Fruit fly (Drosophila melanogaster) whole organism, prepupa: ENCODE measurements around the gene SKIP.
"Not testable (repeated sequence)": the region's sequence is repeated elsewhere in the genome, so short reads cannot be mapped to it uniquely, and the experiment has no call there.

Experiments used
- CG10631 ChIP-seq: fragments of 200-800 bp; sonication (Bioruptor generic); optimal IDR thresholded peaks from 2 replicates; lab custom pipeline; 2016; ENCODE audit warnings: missing biosample characterization, missing genetic modification characterization
- CG10669 ChIP-seq: fragments of 200-800 bp; sonication (Bioruptor generic); optimal IDR thresholded peaks from 3 replicates; lab custom pipeline; 2018; ENCODE audit warnings: missing biosample characterization, mild to moderate bottlenecking, missing genetic modification characterization, moderate library complexity
- CG11902 ChIP-seq: fragments of 200-800 bp; sonication (Bioruptor generic); optimal IDR thresholded peaks from 3 replicates; lab custom pipeline; 2016; ENCODE audit warnings: missing biosample characterization, missing genetic modification characterization
- CG15336 ChIP-seq: fragments of 200-800 bp; sonication (Bioruptor generic); IDR thresholded peaks from 2 replicates; pipeline ENCODE4 v1.3.6; 2022; ENCODE audit warnings: missing biosample characterization, missing genetic modification characterization
- CG1621 ChIP-seq: fragments of 200-800 bp; sonication (Bioruptor generic); optimal IDR thresholded peaks from 3 replicates; lab custom pipeline; 2018; ENCODE audit warnings: missing biosample characterization, mild to moderate bottlenecking, missing genetic modification characterization
- CG16779 ChIP-seq: fragments of 200-800 bp; sonication (Bioruptor generic); optimal IDR thresholded peaks from 3 replicates; lab custom pipeline; 2017; ENCODE audit warnings: missing biosample characterization, mild to moderate bottlenecking, missing genetic modification characterization
- CG32006 ChIP-seq: fragments of 200-800 bp; sonication (Bioruptor generic); optimal IDR thresholded peaks from 3 replicates; lab custom pipeline; 2017; ENCODE audit warnings: missing biosample characterization, mild to moderate bottlenecking, missing genetic modification characterization
- CG34406 ChIP-seq: fragments of 200-800 bp; sonication (Bioruptor generic); optimal IDR thresholded peaks from 3 replicates; lab custom pipeline; 2016; ENCODE audit warnings: missing biosample characterization, missing genetic modification characterization
- CG3919 ChIP-seq: fragments of 200-800 bp; sonication (Bioruptor generic); optimal IDR thresholded peaks from 3 replicates; lab custom pipeline; 2016; ENCODE audit warnings: missing biosample characterization, missing genetic modification characterization
- CG4318 ChIP-seq: fragments of 200-800 bp; sonication (Bioruptor generic); optimal IDR thresholded peaks from 3 replicates; lab custom pipeline; 2017; ENCODE audit warnings: missing biosample characterization, mild to moderate bottlenecking, missing genetic modification characterization
- CG6163 ChIP-seq: fragments of 200-800 bp; sonication (Bioruptor generic); IDR thresholded peaks from 3 replicates; pipeline ENCODE4 v1.3.6; 2022; ENCODE audit warnings: missing biosample characterization, missing genetic modification characterization
- CG6276 ChIP-seq: fragments of 200-800 bp; sonication (Bioruptor generic); optimal IDR thresholded peaks from 2 replicates; lab custom pipeline; 2017; ENCODE audit warnings: missing biosample characterization, mild to moderate bottlenecking, missing genetic modification characterization
- CG6792 ChIP-seq: fragments of 200-800 bp; sonication (Bioruptor generic); optimal IDR thresholded peaks from 3 replicates; lab custom pipeline; 2016; ENCODE audit warnings: missing biosample characterization, missing genetic modification characterization
- CG6808 ChIP-seq: fragments of 200-800 bp; sonication (Bioruptor generic); optimal IDR thresholded peaks from 3 replicates; lab custom pipeline; 2017; ENCODE audit warnings: missing biosample characterization, missing genetic modification characterization, mild to moderate bottlenecking, moderate library complexity, missing genetic modification reagents
- CG6854 ChIP-seq: fragments of 200-800 bp; sonication (Bioruptor generic); optimal IDR thresholded peaks from 2 replicates; lab custom pipeline; 2017; ENCODE audit warnings: missing biosample characterization, mild to moderate bottlenecking, missing genetic modification characterization
- CG7368 ChIP-seq: fragments of 200-800 bp; sonication (Bioruptor generic); optimal IDR thresholded peaks from 3 replicates; lab custom pipeline; 2016; ENCODE audit warnings: missing biosample characterization, missing genetic modification characterization
- CG8319 ChIP-seq: fragments of 200-800 bp; sonication (Bioruptor generic); optimal IDR thresholded peaks from 3 replicates; lab custom pipeline; 2016; ENCODE audit warnings: missing biosample characterization, missing genetic modification characterization
- CG8632 ChIP-seq: fragments of 200-800 bp; sonication (Bioruptor generic); optimal IDR thresholded peaks from 3 replicates; lab custom pipeline; 2016; ENCODE audit warnings: missing biosample characterization, missing genetic modification characterization
- CG9139 ChIP-seq: fragments of 200-800 bp; sonication (Bioruptor generic); optimal IDR thresholded peaks from 3 replicates; lab custom pipeline; 2017; ENCODE audit warnings: missing biosample characterization, mild to moderate bottlenecking, missing genetic modification characterization
- Ets21C ChIP-seq: fragments of 200-800 bp; sonication (Bioruptor generic); optimal IDR thresholded peaks from 3 replicates; lab custom pipeline; 2016; ENCODE audit warnings: missing biosample characterization, missing genetic modification characterization
- Ets96B ChIP-seq: fragments of 200-800 bp; optimal IDR thresholded peaks from 2 replicates; lab custom pipeline; 2019; ENCODE audit warnings: missing biosample characterization, mild to moderate bottlenecking, missing genetic modification characterization, moderate library complexity
- Gug ChIP-seq: fragments of 200-800 bp; sonication (Bioruptor generic); IDR thresholded peaks from 2 replicates; pipeline ENCODE4 v1.3.6; 2022; ENCODE audit warnings: missing biosample characterization, missing genetic modification characterization
- Hr38 ChIP-seq: sonication (Bioruptor generic); optimal IDR thresholded peaks from 2 replicates; lab custom pipeline; 2016; ENCODE audit warnings: missing biosample characterization, missing genetic modification characterization
- Hr4 ChIP-seq: fragments of 200-800 bp; sonication (Bioruptor generic); optimal IDR thresholded peaks from 3 replicates; lab custom pipeline; 2016; ENCODE audit warnings: missing biosample characterization, missing genetic modification characterization
- Met ChIP-seq: fragments of 200-800 bp; sonication (Bioruptor generic); optimal IDR thresholded peaks from 3 replicates; lab custom pipeline; 2016; ENCODE audit warnings: missing biosample characterization, missing genetic modification characterization
- Smox ChIP-seq: fragments of 200-800 bp; sonication (Bioruptor generic); optimal IDR thresholded peaks from 3 replicates; lab custom pipeline; 2016; ENCODE audit warnings: missing biosample characterization, missing genetic modification characterization
- Sox102F ChIP-seq: fragments of 200-800 bp; sonication (Bioruptor generic); optimal IDR thresholded peaks from 2 replicates; lab custom pipeline; 2016; ENCODE audit warnings: missing biosample characterization, mild to moderate bottlenecking, missing genetic modification characterization
- Sox14 ChIP-seq: fragments of 200-800 bp; sonication (Bioruptor generic); optimal IDR thresholded peaks from 3 replicates; lab custom pipeline; 2016; ENCODE audit warnings: missing biosample characterization, missing genetic modification characterization
- achi ChIP-seq: fragments of 200-800 bp; sonication (Bioruptor generic); optimal IDR thresholded peaks from 3 replicates; lab custom pipeline; 2016; ENCODE audit warnings: missing biosample characterization, missing genetic modification characterization
- cyc ChIP-seq: fragments of 200-800 bp; sonication (Bioruptor generic); optimal IDR thresholded peaks from 3 replicates; lab custom pipeline; 2016; ENCODE audit warnings: missing biosample characterization, missing genetic modification characterization
- dac ChIP-seq: fragments of 200-800 bp; sonication (Bioruptor generic); optimal IDR thresholded peaks from 2 replicates; lab custom pipeline; 2017; ENCODE audit warnings: missing biosample characterization, mild to moderate bottlenecking, missing genetic modification characterization
- dsx ChIP-seq: fragments of 200-800 bp; optimal IDR thresholded peaks from 3 replicates; lab custom pipeline; 2019; ENCODE audit warnings: missing biosample characterization, mild to moderate bottlenecking, missing genetic modification characterization, moderate library complexity; ENCODE audit not compliant: poor library complexity, severe bottlenecking
- esn ChIP-seq: fragments of 200-800 bp; sonication (Bioruptor generic); optimal IDR thresholded peaks from 2 replicates; lab custom pipeline; 2016; ENCODE audit warnings: missing biosample characterization, mild to moderate bottlenecking, missing genetic modification characterization, moderate library complexity
- fd85E ChIP-seq: fragments of 200-800 bp; sonication (Bioruptor generic); optimal IDR thresholded peaks from 3 replicates; lab custom pipeline; 2016; ENCODE audit warnings: missing biosample characterization, missing genetic modification characterization
- fkh ChIP-seq: fragments of 200-800 bp; sonication (Bioruptor generic); optimal IDR thresholded peaks from 3 replicates; lab custom pipeline; 2017; ENCODE audit warnings: missing biosample characterization, mild to moderate bottlenecking, missing genetic modification characterization, moderate library complexity
- net ChIP-seq: fragments of 200-800 bp; sonication (Bioruptor generic); optimal IDR thresholded peaks from 3 replicates; lab custom pipeline; 2016; ENCODE audit warnings: missing biosample characterization, missing genetic modification characterization
- pdm3 ChIP-seq: fragments of 200-800 bp; sonication (Bioruptor generic); optimal IDR thresholded peaks from 3 replicates; lab custom pipeline; 2016; ENCODE audit warnings: missing biosample characterization, missing genetic modification characterization
- salr ChIP-seq, 2 experiments: fragments of 200-800 bp; sonication (Bioruptor generic); optimal IDR thresholded peaks; 3 replicates each; lab custom pipeline; 2016 to 2018; ENCODE audit warnings: missing biosample characterization in 2 of 2, missing genetic modification characterization in 2 of 2, mild to moderate bottlenecking in 1 of 2
- ss ChIP-seq, 2 experiments: fragments of 200-800 bp; sonication (Bioruptor generic); optimal IDR thresholded peaks; 2 replicates in 1 of 2; 3 replicates in 1 of 2; lab custom pipeline; 2017 to 2018; ENCODE audit warnings: mild to moderate bottlenecking in 2 of 2, missing biosample characterization in 2 of 2, missing genetic modification characterization in 2 of 2, moderate library complexity in 1 of 2
- svp ChIP-seq: fragments of 200-800 bp; sonication (Bioruptor generic); peaks from one replicate; lab custom pipeline; 2016; ENCODE audit warnings: missing biosample characterization, missing genetic modification characterization
- topi ChIP-seq: fragments of 200-800 bp; sonication (Bioruptor generic); optimal IDR thresholded peaks from 3 replicates; lab custom pipeline; 2016; ENCODE audit warnings: missing biosample characterization, missing genetic modification characterization
- vri ChIP-seq: fragments of 200-800 bp; sonication (Bioruptor generic); optimal IDR thresholded peaks from 3 replicates; lab custom pipeline; 2016; ENCODE audit warnings: missing biosample characterization, mild to moderate bottlenecking, missing genetic modification characterization

SKIP gene

dm6 chr3R:22298505-22298904 lies 164.9 kb downstream of the SKIP start, which contains the start of gene CG7084:
Gene CG7084 (plus strand): TSS chr3R:22298805.
- TF ChIP-seq CG1621 (tag; lab: Kevin White, UChicago); dsx (GFP tag; lab: Kevin White, UChicago); pdm3 (GFP tag; lab: Kevin White, UChicago): not testable (repeated sequence)

dm6 chr3R:22299309-22299708 lies 165.7 kb downstream of the SKIP start:
- TF ChIP-seq vri (GFP tag; lab: Kevin White, UChicago) (peak; percentile 25), svp (GFP tag; lab: Kevin White, UChicago) (peak; percentile 70)

dm6 chr3R:22300064-22300463 lies 166.4 kb downstream of the SKIP start:
- TF ChIP-seq svp (GFP tag; lab: Kevin White, UChicago) (peak; percentile 57), esn (GFP tag; lab: Kevin White, UChicago) (no peak)

- no peak for TF ChIP-seq CG34406 (GFP tag; lab: Kevin White, UChicago)
- TF ChIP-seq CG6854 (GFP tag; lab: Kevin White, UChicago) = no peak
These were observed 190.4 kb downstream of the SKIP start, which contains the start of gene CG34377 for dm6 chr3R:22323994-22324393. Gene CG34377 (minus strand): TSS chr3R:22324094.

dm6 chr3R:22324736-22325135 lies 191.1 kb downstream of the SKIP start:
- peak; percentile 73 for TF ChIP-seq CG15336
- TF ChIP-seq CG7368 = peak; percentile 37
- TF ChIP-seq CG6808 (GFP tag; lab: Kevin White, UChicago) = peak; percentile 63
- peak; percentile 72 for TF ChIP-seq CG3919 (GFP tag; lab: Kevin White, UChicago)
- TF ChIP-seq ss (GFP tag; optimal IDR thresholded peaks at IDR 0.05; lab: Kevin White, UChicago) = peak in 1 of 2 experiments; percentile 74
- TF ChIP-seq CG16779 (tag; lab: Kevin White, UChicago) = peak; percentile 52
- TF ChIP-seq CG6276 (GFP tag; lab: Kevin White, UChicago) = peak; percentile 63
- TF ChIP-seq Gug (GFP tag; lab: Robert Waterston, UW) = peak; percentile 16; the same call in 1 of the 2 replicates
- peak; percentile 56 for TF ChIP-seq CG6792
- peak; percentile 4 for TF ChIP-seq dac (GFP tag; lab: Kevin White, UChicago)
- no peak for TF ChIP-seq vri (GFP tag; lab: Kevin White, UChicago)
- peak; percentile 79 for TF ChIP-seq CG10631
- TF ChIP-seq net = peak; percentile 71
- TF ChIP-seq cyc (GFP tag; lab: Kevin White, UChicago) = no peak
- peak; percentile 0 for TF ChIP-seq Met (GFP tag; lab: Kevin White, UChicago)
- TF ChIP-seq Smox (GFP tag; lab: Kevin White, UChicago) = peak; percentile 20
- peak; percentile 35 to 39 for TF ChIP-seq salr (GFP tag; optimal IDR thresholded peaks at IDR 0.05; lab: Kevin White, UChicago)
- peak; percentile 72 for TF ChIP-seq achi
- TF ChIP-seq CG4318 (GFP tag; lab: Kevin White, UChicago) = peak; percentile 45
- no peak for TF ChIP-seq Hr38 (GFP tag; lab: Kevin White, UChicago)
- no peak for TF ChIP-seq CG6854 (GFP tag; lab: Kevin White, UChicago)
- peak; percentile 33 for TF ChIP-seq Sox14 (GFP tag; lab: Kevin White, UChicago)
- TF ChIP-seq CG9139 (GFP tag; lab: Kevin White, UChicago) = peak; percentile 66
- TF ChIP-seq CG34406 (GFP tag; lab: Kevin White, UChicago) = peak; percentile 68
- peak; percentile 69 for TF ChIP-seq dsx (GFP tag; lab: Kevin White, UChicago)
- TF ChIP-seq CG32006 (GFP tag; lab: Kevin White, UChicago) = peak; percentile 77
- TF ChIP-seq Sox102F (GFP tag; lab: Kevin White, UChicago) = no peak
- peak; percentile 21 for TF ChIP-seq CG8319
- TF ChIP-seq Ets96B = peak; percentile 77
- TF ChIP-seq Hr4 (GFP tag; lab: Kevin White, UChicago) = peak; percentile 44
- TF ChIP-seq topi (GFP tag; lab: Kevin White, UChicago) = peak; percentile 33
- TF ChIP-seq Ets21C (GFP tag; lab: Kevin White, UChicago) = no peak
- no peak for TF ChIP-seq fd85E (GFP tag; lab: Kevin White, UChicago)
- TF ChIP-seq CG11902 (GFP tag; lab: Kevin White, UChicago) = no peak
- peak; percentile 60 for TF ChIP-seq CG8632 (GFP tag; lab: Kevin White, UChicago)
- TF ChIP-seq fkh (GFP tag; lab: Kevin White, UChicago) = no peak
- peak; percentile 63 for TF ChIP-seq svp (GFP tag; lab: Kevin White, UChicago)
- TF ChIP-seq CG6163 (GFP tag; lab: Robert Waterston, UW) = peak; percentile 70
- TF ChIP-seq CG10669 (GFP tag; lab: Kevin White, UChicago) = peak; percentile 66
- peak; percentile 22 for TF ChIP-seq pdm3 (GFP tag; lab: Kevin White, UChicago)
